Worm (Caenorhabditis elegans) whole organism, L1 larva: ENCODE measurements around the gene cysl-3.
A peak's percentile ranks its signal among the peaks of the same experiment; 100 is the strongest.

Experiments
- C16A3.4 ChIP-seq: fragments of 150-350 bp; optimal IDR thresholded peaks from 2 replicates; lab custom pipeline; 2014; ENCODE audit warnings: missing biosample characterization, missing genetic modification characterization
- C34B4.2 ChIP-seq: sonication (generic microtip); optimal IDR thresholded peaks from 2 replicates; lab custom pipeline; 2017; ENCODE audit warnings: mild to moderate bottlenecking, missing genetic modification characterization, missing compliant biosample characterization
- Y116A8C.19 ChIP-seq: sonication (generic microtip); optimal IDR thresholded peaks from 2 replicates; lab custom pipeline; 2016; ENCODE audit warnings: missing compliant biosample characterization, missing genetic modification characterization, borderline replicate concordance
- alr-1 ChIP-seq: fragments of 200-800 bp; sonication (Bioruptor generic); optimal IDR thresholded peaks from 2 replicates; lab custom pipeline; 2018; ENCODE audit warnings: borderline replicate concordance, mild to moderate bottlenecking, missing genetic modification characterization, missing compliant biosample characterization
- ama-1 ChIP-seq: fragments of 150-350 bp; optimal IDR thresholded peaks from 2 replicates; lab custom pipeline; 2014
- blmp-1 ChIP-seq: fragments of 150-350 bp; optimal IDR thresholded peaks from 2 replicates; lab custom pipeline; 2014; ENCODE audit warnings: missing biosample characterization, missing genetic modification characterization
- ceh-63 ChIP-seq: fragments of 200-800 bp; sonication (Bioruptor generic); optimal IDR thresholded peaks from 2 replicates; lab custom pipeline; 2018; ENCODE audit warnings: mild to moderate bottlenecking, missing genetic modification characterization, missing compliant biosample characterization
- ceh-82 ChIP-seq, 3 experiments: fragments of 150-350 bp in 1 of 3; sonication (generic microtip) in 2 of 3; optimal IDR thresholded peaks; 2 replicates each; lab custom pipeline; 2014 to 2017; ENCODE audit warnings: missing biosample characterization in 3 of 3, missing genetic modification characterization in 3 of 3
- ceh-88 ChIP-seq: fragments of 200-800 bp; sonication (Bioruptor generic); IDR thresholded peaks from 2 replicates; pipeline ENCODE4 v1.3.6; 2022; ENCODE audit warnings: missing genetic modification characterization, missing compliant biosample characterization
- dpl-1 ChIP-seq, 3 experiments: fragments of 150-350 bp in 2 of 3; sonication (generic microtip) in 1 of 3; optimal IDR thresholded peaks; 2 replicates each; lab custom pipeline; 2014 to 2017; ENCODE audit warnings: missing biosample characterization in 3 of 3, missing genetic modification characterization in 3 of 3, missing genetic modification reagents in 3 of 3
- efl-1 ChIP-seq, 4 experiments: fragments of 150-350 bp; optimal IDR thresholded peaks in 3 of 4; peaks in 1 of 4; 1 replicate in 1 of 4; 2 replicates in 3 of 4; lab custom pipeline; 2014; ENCODE audit warnings: missing biosample characterization in 2 of 4, missing genetic modification characterization in 2 of 4, missing genetic modification reagents in 2 of 4
- efl-3 ChIP-seq: fragments of 200-800 bp; sonication (Bioruptor generic); optimal IDR thresholded peaks from 2 replicates; lab custom pipeline; 2018; ENCODE audit warnings: mild to moderate bottlenecking, missing genetic modification characterization, missing compliant biosample characterization
- egl-27 ChIP-seq, 2 experiments: fragments of 150-350 bp in 1 of 2; sonication (generic microtip); optimal IDR thresholded peaks; 3 replicates each; lab custom pipeline; 2017 to 2018; ENCODE audit warnings: missing biosample characterization in 2 of 2, missing genetic modification characterization in 2 of 2, missing genetic modification reagents in 2 of 2
- elt-2 ChIP-seq: sonication (generic microtip); optimal IDR thresholded peaks from 2 replicates; lab custom pipeline; 2016; ENCODE audit warnings: missing genetic modification characterization, mild to moderate bottlenecking, inconsistent platforms, missing compliant biosample characterization, missing genetic modification reagents
- elt-3 ChIP-seq, 6 experiments: fragments of 150-350 bp in 1 of 6; sonication (generic microtip); optimal IDR thresholded peaks; 2 replicates each; lab custom pipeline; 2017 to 2018; ENCODE audit warnings: missing biosample characterization in 6 of 6, missing genetic modification characterization in 6 of 6, inconsistent platforms in 1 of 6
- fkh-4 ChIP-seq: sonication (generic microtip); optimal IDR thresholded peaks from 2 replicates; lab custom pipeline; 2016; ENCODE audit warnings: missing compliant biosample characterization, missing genetic modification characterization, borderline replicate concordance
- fkh-8 ChIP-seq: sonication (generic microtip); optimal IDR thresholded peaks from 2 replicates; lab custom pipeline; 2016; ENCODE audit warnings: mild to moderate bottlenecking, missing genetic modification characterization, missing compliant biosample characterization
- fos-1 ChIP-seq: fragments of 150-350 bp; optimal IDR thresholded peaks from 2 replicates; lab custom pipeline; 2014; ENCODE audit warnings: missing biosample characterization, missing genetic modification characterization
- hpl-2 ChIP-seq: fragments of 150-350 bp; optimal IDR thresholded peaks from 2 replicates; lab custom pipeline; 2014; ENCODE audit warnings: missing biosample characterization, missing genetic modification reagents, missing genetic modification characterization
- irx-1 ChIP-seq: sonication (generic microtip); optimal IDR thresholded peaks from 2 replicates; lab custom pipeline; 2016; ENCODE audit warnings: missing genetic modification characterization, missing compliant biosample characterization
- isw-1 ChIP-seq: fragments of 200-800 bp; sonication (Bioruptor generic); IDR thresholded peaks from 2 replicates; pipeline ENCODE4 v1.3.6; 2022; ENCODE audit warnings: missing genetic modification characterization, missing compliant biosample characterization
- lin-13 ChIP-seq: fragments of 150-350 bp; optimal IDR thresholded peaks from 2 replicates; lab custom pipeline; 2014; ENCODE audit warnings: missing biosample characterization, missing genetic modification reagents, missing genetic modification characterization
- lin-14 ChIP-seq: fragments of 200-800 bp; sonication (Bioruptor generic); optimal IDR thresholded peaks from 2 replicates; lab custom pipeline; 2018; ENCODE audit warnings: mild to moderate bottlenecking, missing genetic modification characterization, moderate library complexity, missing compliant biosample characterization
- lin-15B ChIP-seq: fragments of 150-350 bp; sonication (generic microtip); optimal IDR thresholded peaks from 3 replicates; lab custom pipeline; 2014; ENCODE audit warnings: missing biosample characterization, missing genetic modification characterization
- lin-35 ChIP-seq, 2 experiments: fragments of 150-350 bp; optimal IDR thresholded peaks; 2 replicates each; lab custom pipeline; 2014; ENCODE audit warnings: missing biosample characterization in 2 of 2, missing genetic modification characterization in 2 of 2, missing genetic modification reagents in 2 of 2
- lir-3 ChIP-seq: sonication (generic microtip); optimal IDR thresholded peaks from 2 replicates; lab custom pipeline; 2016; ENCODE audit warnings: mild to moderate bottlenecking, missing genetic modification characterization, moderate library complexity, missing compliant biosample characterization; ENCODE audit not compliant: poor library complexity
- lsy-2 ChIP-seq, 2 experiments: fragments of 150-350 bp; optimal IDR thresholded peaks; 2 replicates each; lab custom pipeline; 2014; ENCODE audit warnings: missing biosample characterization in 2 of 2, missing genetic modification characterization in 2 of 2
- mdl-1 ChIP-seq, 2 experiments: fragments of 150-350 bp; optimal IDR thresholded peaks; 2 replicates each; lab custom pipeline; 2014 to 2017; ENCODE audit warnings: missing biosample characterization in 2 of 2, missing genetic modification characterization in 2 of 2, inconsistent platforms in 1 of 2
- nhr-20 ChIP-seq: sonication (generic microtip); optimal IDR thresholded peaks from 2 replicates; lab custom pipeline; 2016; ENCODE audit warnings: mild to moderate bottlenecking, missing genetic modification characterization, missing compliant biosample characterization
- nhr-28 ChIP-seq: fragments of 150-350 bp; optimal IDR thresholded peaks from 2 replicates; lab custom pipeline; 2014; ENCODE audit warnings: missing biosample characterization, missing genetic modification characterization
- nhr-47 ChIP-seq: sonication (generic microtip); optimal IDR thresholded peaks from 2 replicates; lab custom pipeline; 2016; ENCODE audit warnings: mild to moderate bottlenecking, missing genetic modification characterization, moderate library complexity, missing compliant biosample characterization
- nhr-71 ChIP-seq: sonication (generic microtip); optimal IDR thresholded peaks from 2 replicates; lab custom pipeline; 2016; ENCODE audit warnings: mild to moderate bottlenecking, missing genetic modification characterization, moderate library complexity, missing compliant biosample characterization
- nhr-76 ChIP-seq: sonication (generic microtip); optimal IDR thresholded peaks from 2 replicates; lab custom pipeline; 2017; ENCODE audit warnings: missing biosample characterization, missing genetic modification characterization
- nhr-77 ChIP-seq: fragments of 150-350 bp; optimal IDR thresholded peaks from 2 replicates; lab custom pipeline; 2014; ENCODE audit warnings: missing biosample characterization, missing genetic modification characterization
- nhr-84 ChIP-seq: sonication (generic microtip); optimal IDR thresholded peaks from 2 replicates; lab custom pipeline; 2017; ENCODE audit warnings: missing biosample characterization, missing genetic modification characterization
- nhr-90 ChIP-seq: sonication (generic microtip); optimal IDR thresholded peaks from 2 replicates; lab custom pipeline; 2016; ENCODE audit warnings: mild to moderate bottlenecking, missing genetic modification characterization, missing compliant biosample characterization; ENCODE audit not compliant: poor library complexity
- pag-3 ChIP-seq: sonication (generic microtip); optimal IDR thresholded peaks from 2 replicates; lab custom pipeline; 2017; ENCODE audit warnings: missing genetic modification characterization, mild to moderate bottlenecking, missing compliant biosample characterization, antibody characterized with exemption, borderline replicate concordance; ENCODE audit not compliant: insufficient read depth
- pqm-1 ChIP-seq: sonication (generic microtip); optimal IDR thresholded peaks from 3 replicates; lab custom pipeline; 2017; ENCODE audit warnings: missing biosample characterization, missing genetic modification characterization
- skn-1 ChIP-seq: fragments of 150-350 bp; optimal IDR thresholded peaks from 2 replicates; lab custom pipeline; 2014; ENCODE audit warnings: missing biosample characterization, missing genetic modification characterization
- snu-23 ChIP-seq: sonication (generic microtip); optimal IDR thresholded peaks from 2 replicates; lab custom pipeline; 2016; ENCODE audit warnings: missing genetic modification characterization, missing compliant biosample characterization
- sox-4 ChIP-seq: sonication (generic microtip); optimal IDR thresholded peaks from 2 replicates; lab custom pipeline; 2016; ENCODE audit warnings: missing genetic modification characterization, missing compliant biosample characterization
- sptf-1 ChIP-seq: fragments of 150-350 bp; optimal IDR thresholded peaks from 2 replicates; lab custom pipeline; 2014; ENCODE audit warnings: missing biosample characterization, missing genetic modification characterization
- sup-37 ChIP-seq: fragments of 200-800 bp; sonication (Bioruptor generic); optimal IDR thresholded peaks from 2 replicates; lab custom pipeline; 2018; ENCODE audit warnings: mild to moderate bottlenecking, missing genetic modification characterization, missing compliant biosample characterization
- swsn-7 ChIP-seq: sonication (generic microtip); optimal IDR thresholded peaks from 2 replicates; lab custom pipeline; 2016; ENCODE audit warnings: missing genetic modification characterization, missing compliant biosample characterization
- unc-62 ChIP-seq: fragments of 150-350 bp; optimal IDR thresholded peaks from 2 replicates; lab custom pipeline; 2014; ENCODE audit warnings: missing biosample characterization, missing genetic modification reagents, missing genetic modification characterization
- vab-15 ChIP-seq: sonication (generic microtip); optimal IDR thresholded peaks from 2 replicates; lab custom pipeline; 2017; ENCODE audit warnings: missing genotype, mild to moderate bottlenecking, missing genetic modification characterization, missing compliant biosample characterization
- ztf-11 ChIP-seq, 2 experiments: sonication (generic microtip); optimal IDR thresholded peaks; 2 replicates each; lab custom pipeline; 2016 to 2017; ENCODE audit warnings: missing genetic modification characterization in 2 of 2, missing biosample characterization in 1 of 2, missing compliant biosample characterization in 1 of 2

The cysl-3 gene

DNA sequence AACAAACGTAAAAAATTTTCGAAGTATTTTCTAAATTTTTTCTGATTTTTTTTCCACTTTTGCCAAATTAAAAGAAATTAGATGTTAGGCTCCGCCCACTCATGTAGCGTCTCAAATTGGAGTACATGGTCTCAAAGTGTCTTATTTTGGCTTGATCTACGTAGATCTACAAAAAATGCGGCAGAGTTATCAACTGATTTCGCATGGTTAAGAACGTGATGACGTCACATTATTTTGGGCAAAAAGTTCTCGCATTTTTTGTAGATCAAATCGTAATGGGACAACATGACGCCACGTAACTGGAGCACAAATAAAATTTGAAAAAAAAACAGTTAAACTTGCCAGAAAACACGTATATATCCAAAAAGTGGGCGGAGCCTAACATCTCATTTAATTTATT is 14.1 kb downstream of the cysl-3 start:
- TF ChIP-seq lir-3 (tag; lab: Kevin White, UChicago) (no peak), irx-1 (tag; lab: Kevin White, UChicago) (no peak), nhr-77 (tag; lab: Kevin White, UChicago) (no peak), snu-23 (no peak)

DNA sequence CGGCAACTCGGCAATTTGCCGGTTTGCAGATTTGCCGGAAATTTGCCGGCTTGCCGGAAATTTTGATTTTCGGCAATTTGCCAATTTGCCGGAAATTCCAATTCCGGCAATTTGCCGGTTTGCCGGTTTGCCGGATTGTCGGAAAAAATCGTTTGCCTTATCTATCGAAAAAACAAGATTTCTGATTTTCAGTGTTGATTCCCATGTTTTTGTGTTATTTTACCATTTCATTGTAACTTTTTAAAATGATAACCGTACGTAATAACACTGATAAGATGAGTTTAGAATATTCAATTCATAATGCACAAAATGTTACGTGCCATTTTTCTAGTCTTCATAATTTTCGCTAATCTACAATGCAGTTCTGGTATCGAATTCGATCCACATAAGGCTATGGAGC is 15.1 kb downstream of the cysl-3 start, which contains the start of gene oac-55:
TSS of gene oac-55 (plus strand) at position 301 of the 400 bp plus-strand sequence.
- no peak for TF ChIP-seq Y116A8C.19 (tag; lab: Kevin White, UChicago)
- TF ChIP-seq nhr-76 (tag; lab: Kevin White, UChicago), result no peak
- TF ChIP-seq nhr-71 (tag; lab: Kevin White, UChicago), result no peak
- TF ChIP-seq swsn-7, result no peak
- TF ChIP-seq vab-15, result no peak
- TF ChIP-seq pag-3, result no peak
- no peak for TF ChIP-seq nhr-47 (tag; lab: Kevin White, UChicago)
- TF ChIP-seq mdl-1 (tag; optimal IDR thresholded peaks at IDR 0.05; lab: Kevin White, UChicago), result no peak
- TF ChIP-seq egl-27 (tag; optimal IDR thresholded peaks at IDR 0.05; lab: Kevin White, UChicago), result no peak
- no peak for TF ChIP-seq fos-1
- TF ChIP-seq ceh-63 (GFP tag; lab: Kevin White, UChicago), result no peak
- no peak for TF ChIP-seq lin-35 (GFP tag; optimal IDR thresholded peaks at IDR 0.05; lab: Kevin White, UChicago)
- no peak for TF ChIP-seq nhr-28
- TF ChIP-seq nhr-20, result no peak
- no peak for TF ChIP-seq skn-1
- no peak for TF ChIP-seq lir-3 (tag; lab: Kevin White, UChicago)
- no peak for TF ChIP-seq nhr-84 (tag; lab: Kevin White, UChicago)
- no peak for TF ChIP-seq lin-13
- TF ChIP-seq efl-1 (optimal IDR thresholded peaks at IDR 0.05; lab: Kevin White, UChicago), result no peak
- TF ChIP-seq efl-1 (GFP tag; optimal IDR thresholded peaks at IDR 0.05 in 1 of 2; lab: Kevin White, UChicago), result no peak
- TF ChIP-seq lsy-2 (tag; optimal IDR thresholded peaks at IDR 0.05; lab: Kevin White, UChicago), result no peak

ce11 chrV:3759419-3759915 is 16.5 kb downstream of the cysl-3 start, which contains the start of gene chk-1:
Gene chk-1 (minus strand): TSS chrV:3759469.
- TF ChIP-seq ztf-11 (tag; optimal IDR thresholded peaks at IDR 0.05; lab: Kevin White, UChicago), result peak in 1 of 2 experiments; percentile 29
- peak; percentile 66 to 83 for TF ChIP-seq lsy-2 (tag; optimal IDR thresholded peaks at IDR 0.05; lab: Kevin White, UChicago)
- TF ChIP-seq skn-1, result peak; percentile 88
- TF ChIP-seq lin-35 (GFP tag; optimal IDR thresholded peaks at IDR 0.05; lab: Kevin White, UChicago), result peak; percentile 91 to 96
- no peak for TF ChIP-seq fkh-4 (tag; lab: Kevin White, UChicago)
- no peak for TF ChIP-seq nhr-84 (tag; lab: Kevin White, UChicago)
- peak; percentile 48 for TF ChIP-seq nhr-90
- no peak for TF ChIP-seq hpl-2 (GFP tag; lab: Kevin White, UChicago)
- TF ChIP-seq isw-1 (GFP tag; lab: Robert Waterston, UW), result peak; percentile 25
- peak in 3 of 6 experiments; percentile 15 to 70 (median 28) for TF ChIP-seq elt-3 (tag; optimal IDR thresholded peaks at IDR 0.05; lab: Kevin White, UChicago)
- no peak for TF ChIP-seq C34B4.2 (tag; lab: Kevin White, UChicago)
- TF ChIP-seq vab-15, result no peak
- TF ChIP-seq fkh-8 (tag; lab: Kevin White, UChicago), result peak; percentile 69
- TF ChIP-seq blmp-1 (tag; lab: Kevin White, UChicago), result peak; percentile 61
- TF ChIP-seq sox-4, result no peak
- no peak for TF ChIP-seq pqm-1 (tag; lab: Kevin White, UChicago)
- TF ChIP-seq efl-3, result no peak
- no peak for TF ChIP-seq ama-1
- TF ChIP-seq ceh-88 (GFP tag; lab: Robert Waterston, UW), result no peak
- no peak for TF ChIP-seq nhr-28
- no peak for TF ChIP-seq sup-37 (GFP tag; lab: Kevin White, UChicago)
- peak; percentile 77 for TF ChIP-seq nhr-71 (tag; lab: Kevin White, UChicago)
- peak; percentile 76 for TF ChIP-seq snu-23
- TF ChIP-seq egl-27 (tag; optimal IDR thresholded peaks at IDR 0.05; lab: Kevin White, UChicago), result no peak
- no peak for TF ChIP-seq alr-1 (tag; lab: Kevin White, UChicago)
- peak; percentile 72 for TF ChIP-seq lin-15B (tag; lab: Kevin White, UChicago)
- peak; percentile 86 for TF ChIP-seq lin-14 (GFP tag; lab: Kevin White, UChicago)
- TF ChIP-seq sptf-1 (tag; lab: Kevin White, UChicago), result no peak
- peak; percentile 92 to 96 (median 94) for TF ChIP-seq dpl-1 (GFP tag; optimal IDR thresholded peaks at IDR 0.05; lab: Kevin White, UChicago)
- peak; percentile 55 to 59 (median 57) for TF ChIP-seq ceh-82 (tag; optimal IDR thresholded peaks at IDR 0.05; lab: Kevin White, UChicago)
- TF ChIP-seq unc-62 (GFP tag; lab: Kevin White, UChicago), result no peak
- TF ChIP-seq C16A3.4 (tag; lab: Kevin White, UChicago), result peak; percentile 67
- no peak for TF ChIP-seq elt-2
- TF ChIP-seq mdl-1 (tag; optimal IDR thresholded peaks at IDR 0.05; lab: Kevin White, UChicago), result peak in 1 of 2 experiments; percentile 60
